Worm (Caenorhabditis elegans) whole organism, L1 larva: Measurements from ENCODE around the gene trpp-9.

Experiments used
- fkh-10 ChIP-seq: sonication (generic microtip); optimal IDR thresholded peaks from 2 replicates; lab custom pipeline; 2017; ENCODE audit warnings: missing biosample characterization, missing genetic modification reagents, missing genetic modification characterization
- fkh-8 ChIP-seq: sonication (generic microtip); optimal IDR thresholded peaks from 2 replicates; lab custom pipeline; 2016; ENCODE audit warnings: mild to moderate bottlenecking, missing genetic modification characterization, missing compliant biosample characterization
- nhr-237 ChIP-seq: fragments of 150-350 bp; optimal IDR thresholded peaks from 2 replicates; lab custom pipeline; 2014; ENCODE audit warnings: missing biosample characterization, missing genetic modification characterization
- nhr-28 ChIP-seq: fragments of 150-350 bp; optimal IDR thresholded peaks from 2 replicates; lab custom pipeline; 2014; ENCODE audit warnings: missing biosample characterization, missing genetic modification characterization
- snpc-4 ChIP-seq: fragments of 150-350 bp; optimal IDR thresholded peaks from 2 replicates; lab custom pipeline; 2014; ENCODE audit warnings: missing biosample characterization, missing genetic modification characterization
- unc-30 ChIP-seq: sonication (generic microtip); optimal IDR thresholded peaks from 2 replicates; lab custom pipeline; 2017; ENCODE audit warnings: missing biosample characterization, missing genetic modification characterization
- unc-62 ChIP-seq: fragments of 150-350 bp; optimal IDR thresholded peaks from 2 replicates; lab custom pipeline; 2014; ENCODE audit warnings: missing biosample characterization, missing genetic modification reagents, missing genetic modification characterization

ce11 chrX:11534443-11534842 lies 29.3 kb upstream of the trpp-9 start:
- TF ChIP-seq nhr-237: no peak
- no peak for TF ChIP-seq unc-62
- no peak for TF ChIP-seq nhr-28 (tag; lab: Kevin White, UChicago)
- no peak for TF ChIP-seq unc-30 (tag; lab: Kevin White, UChicago)
- no peak for TF ChIP-seq fkh-8
- TF ChIP-seq fkh-10 (GFP tag; lab: Kevin White, UChicago): no peak
- no peak for TF ChIP-seq snpc-4 (tag; lab: Kevin White, UChicago)
